Fruit fly (Drosophila melanogaster): ENCODE data around the gene CG12994.

The CG12994 gene

DNA sequence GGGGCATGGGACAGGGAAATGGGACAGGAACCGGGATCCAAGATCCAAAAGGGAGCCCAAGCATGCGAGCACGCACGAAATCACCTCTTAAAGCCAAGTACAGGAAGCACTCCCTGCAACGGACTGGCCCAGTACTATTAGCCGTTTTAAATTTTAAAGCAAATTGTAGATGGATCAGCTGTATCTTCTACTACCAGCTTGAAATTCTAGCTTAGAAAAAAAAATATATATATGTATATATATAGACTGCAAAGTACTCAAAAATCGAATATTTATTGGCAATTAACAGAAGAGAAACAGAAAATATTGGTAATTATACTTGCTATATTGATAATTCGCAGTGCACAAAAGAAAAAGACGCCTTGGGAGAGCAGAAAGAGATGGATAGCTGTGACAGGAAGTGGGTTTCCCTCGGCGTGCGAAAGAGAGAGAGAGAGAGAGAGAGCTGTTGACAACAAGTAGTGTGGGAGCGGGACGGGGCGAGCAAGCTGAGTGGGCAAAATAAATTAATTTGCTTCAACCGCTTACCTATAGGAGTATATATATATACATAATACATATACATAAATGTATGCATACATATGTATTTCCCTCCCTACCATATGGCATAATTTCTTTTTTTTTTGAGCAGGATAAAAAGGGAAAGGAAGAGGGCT is 40.5 kb upstream of the CG12994 start (continued):
- TF ChIP-seq CG2129 (GFP tag; IDR thresholded peaks at IDR 0.05; ENCODE audit: partially characterized antibody) = no peak
- no peak for TF ChIP-seq ATbp (GFP tag; optimal IDR thresholded peaks at IDR 0.05)
- no peak for TF ChIP-seq Dek (tag; optimal IDR thresholded peaks at IDR 0.05)
- no peak for TF ChIP-seq kni (GFP tag; optimal IDR thresholded peaks at IDR 0.05)
- no peak for TF ChIP-seq lbe (GFP tag; optimal IDR thresholded peaks at IDR 0.05)
- no peak for TF ChIP-seq sr (GFP tag; IDR thresholded peaks at IDR 0.05)
- TF ChIP-seq gcm (GFP tag; optimal IDR thresholded peaks at IDR 0.05) = no peak
- TF ChIP-seq CG15514 (GFP tag; optimal IDR thresholded peaks at IDR 0.05) = no peak
- no peak for TF ChIP-seq hkb (optimal IDR thresholded peaks at IDR 0.05)
- TF ChIP-seq hkb (GFP tag; IDR thresholded peaks at IDR 0.05) = no peak
- TF ChIP-seq CG3407 (GFP tag; optimal IDR thresholded peaks at IDR 0.05) = no peak
- TF ChIP-seq grau (tag; optimal IDR thresholded peaks at IDR 0.05) = peak; percentile 57
- no peak for TF ChIP-seq aop (GFP tag; IDR thresholded peaks at IDR 0.05)
- TF ChIP-seq bcd (GFP tag; optimal IDR thresholded peaks at IDR 0.05) = no peak
- TF ChIP-seq Hsf (GFP tag; optimal IDR thresholded peaks at IDR 0.05) = no peak
- TF ChIP-seq gem (tag; optimal IDR thresholded peaks at IDR 0.05) = peak; percentile 11
- TF ChIP-seq tgo (GFP tag; IDR thresholded peaks at IDR 0.05) = no peak
- no peak for TF ChIP-seq GATAe (GFP tag; conservative IDR thresholded peaks at IDR 0.05)
- TF ChIP-seq CG15073 (GFP tag; optimal IDR thresholded peaks at IDR 0.05) = no peak
- no peak for TF ChIP-seq Usf (GFP tag; optimal IDR thresholded peaks at IDR 0.05)
- no peak for TF ChIP-seq fd96Cb (tag; optimal IDR thresholded peaks at IDR 0.05)
- TF ChIP-seq wek (GFP tag; optimal IDR thresholded peaks at IDR 0.05) = no peak
- TF ChIP-seq Tbp (GFP tag; optimal IDR thresholded peaks at IDR 0.05) = no peak
- no peak for TF ChIP-seq Sry-δ (GFP tag; optimal IDR thresholded peaks at IDR 0.05)
- TF ChIP-seq ash1 (GFP tag; optimal IDR thresholded peaks at IDR 0.05) = no peak
- no peak for TF ChIP-seq sc (optimal IDR thresholded peaks at IDR 0.05)
- TF ChIP-seq sc (GFP tag; optimal IDR thresholded peaks at IDR 0.05) = no peak
- TF ChIP-seq CG10462 (GFP tag; optimal IDR thresholded peaks at IDR 0.05) = no peak

DNA sequence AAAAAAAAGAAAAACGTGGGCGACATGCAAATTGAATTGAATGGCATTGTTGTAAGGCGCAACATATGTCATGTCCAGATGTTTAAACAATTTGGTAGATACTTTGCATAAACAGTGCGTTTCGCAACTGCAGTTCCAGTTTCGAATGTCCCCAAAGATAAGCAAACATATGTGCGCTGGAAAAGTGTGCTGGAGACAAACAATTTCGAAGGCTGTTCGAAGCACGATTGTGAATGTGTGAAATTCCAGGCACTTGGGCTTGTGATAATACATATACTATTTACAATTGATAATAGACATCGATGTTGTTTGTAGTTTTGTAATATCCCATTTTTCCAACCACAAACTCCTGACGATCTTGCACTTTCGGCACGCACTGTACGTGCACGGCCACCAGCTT is 39.0 kb upstream of the CG12994 start:
- TF ChIP-seq peb (GFP tag; IDR thresholded peaks at IDR 0.05) = no peak
- TF ChIP-seq BEAF-32 (GFP tag; optimal IDR thresholded peaks at IDR 0.05) = no peak
- TF ChIP-seq tup (GFP tag; optimal IDR thresholded peaks at IDR 0.05) = no peak
- no peak for TF ChIP-seq CG18599 (GFP tag; optimal IDR thresholded peaks at IDR 0.05)
- no peak for TF ChIP-seq shn (GFP tag; optimal IDR thresholded peaks at IDR 0.05)
- no peak for TF ChIP-seq cato (GFP tag; optimal IDR thresholded peaks at IDR 0.05; ENCODE audit: borderline replicate concordance)
- no peak for TF ChIP-seq da (GFP tag; optimal IDR thresholded peaks at IDR 0.05)
- TF ChIP-seq CG10979 (tag; optimal IDR thresholded peaks at IDR 0.05) = no peak
- TF ChIP-seq CG18476 (GFP tag; optimal IDR thresholded peaks at IDR 0.05) = no peak
- no peak for TF ChIP-seq CG31388 (GFP tag; optimal IDR thresholded peaks at IDR 0.05)
- no peak for TF ChIP-seq CG10462 (GFP tag; optimal IDR thresholded peaks at IDR 0.05)
- TF ChIP-seq ewg (GFP tag; optimal IDR thresholded peaks at IDR 0.05) = no peak
- peak; percentile 24 for TF ChIP-seq Xbp1 (GFP tag; optimal IDR thresholded peaks at IDR 0.05)
- TF ChIP-seq klu (GFP tag; IDR thresholded peaks at IDR 0.05) = no peak
- no peak for TF ChIP-seq bbx (GFP tag; IDR thresholded peaks at IDR 0.05; ENCODE audit: partially characterized antibody)
- no peak for TF ChIP-seq Dfd (GFP tag; optimal IDR thresholded peaks at IDR 0.05)
- peak; percentile 36; the same call in 1 of the 2 replicates for TF ChIP-seq CG31441 (GFP tag; IDR thresholded peaks at IDR 0.05)
- peak; percentile 24 for TF ChIP-seq CG12769 (tag; optimal IDR thresholded peaks at IDR 0.05)
- peak; percentile 33 for TF ChIP-seq grau (tag; optimal IDR thresholded peaks at IDR 0.05)
- no peak for TF ChIP-seq lov (optimal IDR thresholded peaks at IDR 0.05)
- TF ChIP-seq lov (GFP tag; IDR thresholded peaks at IDR 0.05) = no peak
- TF ChIP-seq H15 (GFP tag; IDR thresholded peaks at IDR 0.05) = no peak
- no peak for TF ChIP-seq C15 (GFP tag; IDR thresholded peaks at IDR 0.05)
- no peak for TF ChIP-seq chn (GFP tag; optimal IDR thresholded peaks at IDR 0.05)
- no peak for TF ChIP-seq cad (GFP tag; optimal IDR thresholded peaks at IDR 0.05)
- no peak for TF ChIP-seq Fer2 (tag; optimal IDR thresholded peaks at IDR 0.05)
